ENCODE assay signal across 1 fruit fly cellular context in genomic region chr3R:31059807-31060707, dm6.
A peak's percentile ranks its signal among the peaks of the same experiment; 100 is the strongest.
TF ChIP-seq lines count a peak whose summit lies in the region.

No protein-coding gene starts in this region.

TF ChIP-seq in whole organism, embryonic, 481 proteins besides CTCF, POLR2A, EP300 and RAD21 (continued from another document and continues in another):
- TF ChIP-seq slp2 (GFP tag; optimal IDR thresholded peaks at IDR 0.05; lab: Kevin White, UChicago) = peak; percentile 35
- peak; percentile 37 for TF ChIP-seq az2 (GFP tag; optimal IDR thresholded peaks at IDR 0.05; lab: Kevin White, UChicago)
- peak; percentile 61 for TF ChIP-seq crol (GFP tag; IDR thresholded peaks at IDR 0.05; lab: Robert Waterston, UW)
- TF ChIP-seq Abd-B (GFP tag; optimal IDR thresholded peaks at IDR 0.05; lab: Kevin White, UChicago) = peak; percentile 3
- TF ChIP-seq Sry-β (GFP tag; optimal IDR thresholded peaks at IDR 0.05; lab: Kevin White, UChicago) = no peak
- TF ChIP-seq sens-2 (GFP tag; IDR thresholded peaks at IDR 0.05; lab: Robert Waterston, UW) = peak; percentile 26; the same call in 1 of the 2 replicates
- TF ChIP-seq Oli (tag; optimal IDR thresholded peaks at IDR 0.05; lab: Kevin White, UChicago) = peak; percentile 43
- no peak for TF ChIP-seq hkb (optimal IDR thresholded peaks at IDR 0.05; lab: Kevin White, UChicago)
- peak; percentile 59 for TF ChIP-seq hkb (GFP tag; IDR thresholded peaks at IDR 0.05; lab: Robert Waterston, UW)
- TF ChIP-seq CG17612 (GFP tag; IDR thresholded peaks at IDR 0.05; lab: Robert Waterston, UW) = no peak
- TF ChIP-seq CG7745 (tag; optimal IDR thresholded peaks at IDR 0.05; lab: Kevin White, UChicago) = no peak
- peak; percentile 43 for TF ChIP-seq CG11504 (tag; optimal IDR thresholded peaks at IDR 0.05; lab: Kevin White, UChicago)
- 0 out of 3 replicates have a peak, but pooled peaks have one; percentile 39 for TF ChIP-seq CG14860 (GFP tag; IDR thresholded peaks at IDR 0.05; lab: Robert Waterston, UW; ENCODE audit: partially characterized antibody)
- peak; percentile 14 for TF ChIP-seq Atf-2 (GFP tag; optimal IDR thresholded peaks at IDR 0.05; lab: Kevin White, UChicago)
- TF ChIP-seq grn (GFP tag; optimal IDR thresholded peaks at IDR 0.05; lab: Kevin White, UChicago) = no peak
- peak; percentile 47 for TF ChIP-seq pho (GFP tag; optimal IDR thresholded peaks at IDR 0.05; lab: Kevin White, UChicago)
- TF ChIP-seq Lim3 (GFP tag; IDR thresholded peaks at IDR 0.05; lab: Robert Waterston, UW) = no peak
- TF ChIP-seq Meics (GFP tag; optimal IDR thresholded peaks at IDR 0.05; lab: Kevin White, UChicago) = peak; percentile 55
- no peak for TF ChIP-seq fd64A (GFP tag; optimal IDR thresholded peaks at IDR 0.05; lab: Kevin White, UChicago)
- TF ChIP-seq Stat92E (GFP tag; optimal IDR thresholded peaks at IDR 0.05; lab: Kevin White, UChicago) = no peak
- TF ChIP-seq pan (optimal IDR thresholded peaks at IDR 0.05; lab: Kevin White, UChicago) = no peak
- TF ChIP-seq pan (GFP tag; optimal IDR thresholded peaks at IDR 0.05 in 1 of 2, IDR thresholded peaks at IDR 0.05 in 1 of 2) = peak in 1 of 2 experiments; percentile 52
- no peak for TF ChIP-seq ttk (GFP tag; IDR thresholded peaks at IDR 0.05; lab: Robert Waterston, UW)
- TF ChIP-seq wek (GFP tag; optimal IDR thresholded peaks at IDR 0.05; lab: Kevin White, UChicago) = no peak
- TF ChIP-seq CG11696 (GFP tag; IDR thresholded peaks at IDR 0.05; lab: Robert Waterston, UW) = peak; percentile 34; the same call in 1 of the 2 replicates
- TF ChIP-seq CG5953 (GFP tag; IDR thresholded peaks at IDR 0.05; lab: Robert Waterston, UW) = 0 out of 2 replicates have a peak, but pooled peaks have one; percentile 32
- TF ChIP-seq insv (GFP tag; optimal IDR thresholded peaks at IDR 0.05; lab: Kevin White, UChicago) = no peak
- peak; percentile 31; the same call in 1 of the 2 replicates for TF ChIP-seq CG32767 (GFP tag; IDR thresholded peaks at IDR 0.05; lab: Robert Waterston, UW)
- peak; percentile 25 for TF ChIP-seq lilli (GFP tag; optimal IDR thresholded peaks at IDR 0.05; lab: Kevin White, UChicago)
- no peak for TF ChIP-seq hth (optimal IDR thresholded peaks at IDR 0.05; lab: Kevin White, UChicago)
- TF ChIP-seq HmgZ (tag; optimal IDR thresholded peaks at IDR 0.05; lab: Kevin White, UChicago) = peak; percentile 11
- TF ChIP-seq CG18599 (GFP tag; optimal IDR thresholded peaks at IDR 0.05; lab: Kevin White, UChicago) = peak; percentile 57
- peak; percentile 25; the same call in 1 of the 2 replicates for TF ChIP-seq lmd (GFP tag; IDR thresholded peaks at IDR 0.05; lab: Robert Waterston, UW)
- TF ChIP-seq ap (GFP tag; IDR thresholded peaks at IDR 0.05; lab: Robert Waterston, UW) = peak; percentile 40
- TF ChIP-seq CG7839 (tag; optimal IDR thresholded peaks at IDR 0.05; lab: Kevin White, UChicago) = peak; percentile 31
- no peak for TF ChIP-seq CG10979 (tag; optimal IDR thresholded peaks at IDR 0.05; lab: Kevin White, UChicago)
- TF ChIP-seq CG13424 (tag; optimal IDR thresholded peaks at IDR 0.05; lab: Kevin White, UChicago) = peak; percentile 21
- TF ChIP-seq CG2889 (GFP tag; IDR thresholded peaks at IDR 0.05; lab: Robert Waterston, UW) = 0 out of 3 replicates have a peak, but pooled peaks have one; percentile 7
- peak; percentile 45; the same call in 1 of the 2 replicates for TF ChIP-seq CG14014 (GFP tag; IDR thresholded peaks at IDR 0.05; lab: Robert Waterston, UW)
- no peak for TF ChIP-seq z (GFP tag; IDR thresholded peaks at IDR 0.05; lab: Robert Waterston, UW)
- TF ChIP-seq NC2α (GFP tag; optimal IDR thresholded peaks at IDR 0.05; lab: Kevin White, UChicago) = peak; percentile 16
- peak; percentile 49; the same call in 1 of the 3 replicates for TF ChIP-seq CG17361 (GFP tag; IDR thresholded peaks at IDR 0.05; lab: Robert Waterston, UW)
- TF ChIP-seq CG4730 (GFP tag; IDR thresholded peaks at IDR 0.05; lab: Robert Waterston, UW) = peak; percentile 26; the same call in 1 of the 2 replicates
- peak; percentile 39 for TF ChIP-seq PHDP (tag; optimal IDR thresholded peaks at IDR 0.05; lab: Kevin White, UChicago)
- TF ChIP-seq CG1603 (tag; optimal IDR thresholded peaks at IDR 0.05; lab: Kevin White, UChicago) = peak; percentile 47
- TF ChIP-seq CG2712 (tag; optimal IDR thresholded peaks at IDR 0.05; lab: Kevin White, UChicago) = peak; percentile 8
- peak; percentile 7 for TF ChIP-seq pum (GFP tag; optimal IDR thresholded peaks at IDR 0.05; lab: Kevin White, UChicago)
- peak; percentile 77 for TF ChIP-seq CG4360 (GFP tag; IDR thresholded peaks at IDR 0.05; lab: Robert Waterston, UW)
- TF ChIP-seq zen2 (GFP tag; IDR thresholded peaks at IDR 0.05; lab: Robert Waterston, UW; ENCODE audit: partially characterized antibody) = no peak
- peak; percentile 20 for TF ChIP-seq CG2120 (GFP tag; optimal IDR thresholded peaks at IDR 0.05; lab: Kevin White, UChicago)
- peak; percentile 39 for TF ChIP-seq CG10366 (GFP tag; IDR thresholded peaks at IDR 0.05; lab: Robert Waterston, UW)
- no peak for TF ChIP-seq twi (tag; optimal IDR thresholded peaks at IDR 0.05; lab: Kevin White, UChicago)
- no peak for TF ChIP-seq Kr (GFP tag; optimal IDR thresholded peaks at IDR 0.05; lab: Kevin White, UChicago)
- TF ChIP-seq Lpt (GFP tag; optimal IDR thresholded peaks at IDR 0.05; lab: Kevin White, UChicago) = no peak
- no peak for TF ChIP-seq Hey (tag; optimal IDR thresholded peaks at IDR 0.05; lab: Kevin White, UChicago)
- TF ChIP-seq nerfin-2 (GFP tag; IDR thresholded peaks at IDR 0.05; lab: Robert Waterston, UW; ENCODE audit: partially characterized antibody) = peak; percentile 32; the same call in 1 of the 2 replicates
- peak; percentile 63 for TF ChIP-seq CG6689 (GFP tag; IDR thresholded peaks at IDR 0.05; lab: Robert Waterston, UW)
- no peak for TF ChIP-seq lov (optimal IDR thresholded peaks at IDR 0.05; lab: Kevin White, UChicago)
- TF ChIP-seq lov (GFP tag; IDR thresholded peaks at IDR 0.05; lab: Robert Waterston, UW) = 0 out of 3 replicates have a peak, but pooled peaks have one; percentile 51
- TF ChIP-seq sima (GFP tag; optimal IDR thresholded peaks at IDR 0.05; lab: Kevin White, UChicago) = no peak
- TF ChIP-seq nau (GFP tag; optimal IDR thresholded peaks at IDR 0.05; lab: Kevin White, UChicago) = peak; percentile 17
- TF ChIP-seq CG18011 (GFP tag; optimal IDR thresholded peaks at IDR 0.05; lab: Kevin White, UChicago) = peak; percentile 2
- TF ChIP-seq Six4 (GFP tag; optimal IDR thresholded peaks at IDR 0.05; lab: Kevin White, UChicago) = no peak
- no peak for TF ChIP-seq CG15011 (GFP tag; optimal IDR thresholded peaks at IDR 0.05; lab: Kevin White, UChicago)
- TF ChIP-seq NfI (GFP tag; optimal IDR thresholded peaks at IDR 0.05; lab: Kevin White, UChicago) = peak; percentile 57
- TF ChIP-seq ewg (GFP tag; optimal IDR thresholded peaks at IDR 0.05; lab: Kevin White, UChicago) = peak; percentile 80
- TF ChIP-seq trem (tag; optimal IDR thresholded peaks at IDR 0.05; lab: Kevin White, UChicago) = peak; percentile 9
- peak; percentile 35; the same call in 1 of the 3 replicates for TF ChIP-seq otp (GFP tag; IDR thresholded peaks at IDR 0.05; lab: Robert Waterston, UW)
- TF ChIP-seq Ada2b (GFP tag; IDR thresholded peaks at IDR 0.05; lab: Robert Waterston, UW) = peak; percentile 46
- TF ChIP-seq Chrac-16 (GFP tag; optimal IDR thresholded peaks at IDR 0.05; lab: Kevin White, UChicago) = peak; percentile 49
- TF ChIP-seq CG6272 (GFP tag; IDR thresholded peaks at IDR 0.05; lab: Robert Waterston, UW) = peak; percentile 40
- TF ChIP-seq phol (tag; optimal IDR thresholded peaks at IDR 0.05; lab: Kevin White, UChicago) = peak; percentile 48
- peak; percentile 63 for TF ChIP-seq Antp (GFP tag; optimal IDR thresholded peaks at IDR 0.05; lab: Kevin White, UChicago)
- peak; percentile 30 for TF ChIP-seq oc (tag; optimal IDR thresholded peaks at IDR 0.05; lab: Kevin White, UChicago)
- TF ChIP-seq sd (tag; optimal IDR thresholded peaks at IDR 0.05; lab: Kevin White, UChicago) = no peak
- no peak for TF ChIP-seq Max (GFP tag; optimal IDR thresholded peaks at IDR 0.05; lab: Kevin White, UChicago)
- peak; percentile 12 for TF ChIP-seq CG6654 (GFP tag; optimal IDR thresholded peaks at IDR 0.05; lab: Kevin White, UChicago)
- TF ChIP-seq CG9817 (tag; optimal IDR thresholded peaks at IDR 0.05; lab: Kevin White, UChicago) = peak; percentile 23
- no peak for TF ChIP-seq sim (GFP tag; IDR thresholded peaks at IDR 0.05; lab: Robert Waterston, UW)
- TF ChIP-seq HHEX (GFP tag; optimal IDR thresholded peaks at IDR 0.05; lab: Kevin White, UChicago) = peak; percentile 60
- TF ChIP-seq salm (tag; optimal IDR thresholded peaks at IDR 0.05; lab: Kevin White, UChicago) = no peak
- TF ChIP-seq CG30403 (GFP tag; optimal IDR thresholded peaks at IDR 0.05; lab: Kevin White, UChicago) = no peak
- TF ChIP-seq CG12942 (GFP tag; optimal IDR thresholded peaks at IDR 0.05; lab: Kevin White, UChicago) = peak; percentile 5
- peak; percentile 20 for TF ChIP-seq Hsf (GFP tag; optimal IDR thresholded peaks at IDR 0.05; lab: Kevin White, UChicago)
- peak; percentile 31 for TF ChIP-seq CG8089 (GFP tag; optimal IDR thresholded peaks at IDR 0.05; lab: Kevin White, UChicago)
- TF ChIP-seq ab (GFP tag; optimal IDR thresholded peaks at IDR 0.05; lab: Kevin White, UChicago) = no peak
- TF ChIP-seq sr (GFP tag; IDR thresholded peaks at IDR 0.05; lab: Robert Waterston, UW) = peak; percentile 40; the same call in 1 of the 3 replicates
- TF ChIP-seq CG11695 (GFP tag; IDR thresholded peaks at IDR 0.05; lab: Robert Waterston, UW) = peak; percentile 46; the same call in 1 of the 3 replicates
- TF ChIP-seq D19B (GFP tag; optimal IDR thresholded peaks at IDR 0.05; lab: Kevin White, UChicago) = peak; percentile 79
- TF ChIP-seq Xrp1 (GFP tag; IDR thresholded peaks at IDR 0.05; lab: Robert Waterston, UW) = peak; percentile 65
- TF ChIP-seq cad (GFP tag; optimal IDR thresholded peaks at IDR 0.05; lab: Kevin White, UChicago) = no peak
- peak; percentile 53; the same call in 2 of the 3 replicates for TF ChIP-seq Optix (GFP tag; IDR thresholded peaks at IDR 0.05; lab: Robert Waterston, UW)
- TF ChIP-seq CG15514 (GFP tag; optimal IDR thresholded peaks at IDR 0.05; lab: Kevin White, UChicago) = peak; percentile 10
- peak; percentile 53 for TF ChIP-seq sisA (GFP tag; IDR thresholded peaks at IDR 0.05; lab: Robert Waterston, UW)
- peak in 1 of 2 experiments; percentile 9 for TF ChIP-seq chif (GFP tag; optimal IDR thresholded peaks at IDR 0.05; lab: Kevin White, UChicago)
- no peak for TF ChIP-seq CG12071 (GFP tag; optimal IDR thresholded peaks at IDR 0.05; lab: Kevin White, UChicago)
- no peak for TF ChIP-seq CG10267 (tag; optimal IDR thresholded peaks at IDR 0.05; lab: Kevin White, UChicago)
- TF ChIP-seq kni (GFP tag; optimal IDR thresholded peaks at IDR 0.05; lab: Kevin White, UChicago) = no peak
- TF ChIP-seq toy (GFP tag; IDR thresholded peaks at IDR 0.05; lab: Robert Waterston, UW) = no peak
- no peak for TF ChIP-seq CG10462 (GFP tag; optimal IDR thresholded peaks at IDR 0.05; lab: Kevin White, UChicago)
- no peak for TF ChIP-seq dm (GFP tag; optimal IDR thresholded peaks at IDR 0.05; lab: Kevin White, UChicago)
- peak; percentile 31 for TF ChIP-seq her (GFP tag; optimal IDR thresholded peaks at IDR 0.05; lab: Kevin White, UChicago)
- 0 out of 3 replicates have a peak, but pooled peaks have one; percentile 38 for TF ChIP-seq HLH4C (GFP tag; IDR thresholded peaks at IDR 0.05; lab: Robert Waterston, UW; ENCODE audit: partially characterized antibody)
- TF ChIP-seq pita (GFP tag; optimal IDR thresholded peaks at IDR 0.05; lab: Kevin White, UChicago) = no peak
- no peak for TF ChIP-seq Doc2 (GFP tag; IDR thresholded peaks at IDR 0.05; lab: Robert Waterston, UW)
- TF ChIP-seq so (GFP tag; IDR thresholded peaks at IDR 0.05; lab: Robert Waterston, UW) = peak; percentile 38; the same call in 1 of the 3 replicates
- peak; percentile 2 for TF ChIP-seq Hmr (GFP tag; optimal IDR thresholded peaks at IDR 0.05; lab: Kevin White, UChicago)
- TF ChIP-seq amos (GFP tag; IDR thresholded peaks at IDR 0.05; lab: Robert Waterston, UW; ENCODE audit: partially characterized antibody) = no peak
- no peak for TF ChIP-seq Taf1 (GFP tag; IDR thresholded peaks at IDR 0.05; lab: Robert Waterston, UW)
- 0 out of 3 replicates have a peak, but pooled peaks have one; percentile 10 for TF ChIP-seq CG7357 (GFP tag; IDR thresholded peaks at IDR 0.05; lab: Robert Waterston, UW)
- TF ChIP-seq bowl (GFP tag; IDR thresholded peaks at IDR 0.05; lab: Robert Waterston, UW) = no peak
- TF ChIP-seq Ptx1 (GFP tag; IDR thresholded peaks at IDR 0.05; lab: Robert Waterston, UW) = peak; percentile 49; the same call in 1 of the 2 replicates
- TF ChIP-seq chn (GFP tag; optimal IDR thresholded peaks at IDR 0.05; lab: Kevin White, UChicago) = peak; percentile 44
- peak; percentile 45 for TF ChIP-seq CG17359 (tag; optimal IDR thresholded peaks at IDR 0.05; lab: Kevin White, UChicago)
- TF ChIP-seq Deaf1 (tag; optimal IDR thresholded peaks at IDR 0.05; lab: Kevin White, UChicago) = no peak
- no peak for TF ChIP-seq Asciz (GFP tag; optimal IDR thresholded peaks at IDR 0.05; lab: Kevin White, UChicago)
- no peak for TF ChIP-seq CG8290 (GFP tag; optimal IDR thresholded peaks at IDR 0.05; lab: Kevin White, UChicago)
- no peak for TF ChIP-seq CG8290 (tag; optimal IDR thresholded peaks at IDR 0.05; lab: Kevin White, UChicago)
- TF ChIP-seq Pdp1 (GFP tag; optimal IDR thresholded peaks at IDR 0.05; lab: Kevin White, UChicago) = peak; percentile 23 to 86
- peak; percentile 36 for TF ChIP-seq eyg (GFP tag; optimal IDR thresholded peaks at IDR 0.05; lab: Kevin White, UChicago)
- TF ChIP-seq jing (GFP tag; optimal IDR thresholded peaks at IDR 0.05; lab: Kevin White, UChicago) = peak; percentile 16
- peak; percentile 43 for TF ChIP-seq CG32532 (GFP tag; IDR thresholded peaks at IDR 0.05; lab: Robert Waterston, UW)
- TF ChIP-seq nmo (GFP tag; optimal IDR thresholded peaks at IDR 0.05; lab: Kevin White, UChicago) = peak; percentile 14
- peak; percentile 13 for TF ChIP-seq CG16863 (GFP tag; optimal IDR thresholded peaks at IDR 0.05; lab: Kevin White, UChicago)
- no peak for TF ChIP-seq repo (GFP tag; optimal IDR thresholded peaks at IDR 0.05; lab: Kevin White, UChicago)
- TF ChIP-seq CG4707 (GFP tag; optimal IDR thresholded peaks at IDR 0.05; lab: Kevin White, UChicago) = peak; percentile 87
- TF ChIP-seq Dip2 (GFP tag; IDR thresholded peaks at IDR 0.05; lab: Robert Waterston, UW) = no peak
- no peak for TF ChIP-seq BtbVII (GFP tag; optimal IDR thresholded peaks at IDR 0.05; lab: Kevin White, UChicago)
- TF ChIP-seq CG3281 (GFP tag; optimal IDR thresholded peaks at IDR 0.05; lab: Kevin White, UChicago) = no peak
- peak; percentile 54 for TF ChIP-seq CG9932 (GFP tag; IDR thresholded peaks at IDR 0.05; lab: Robert Waterston, UW)
